Fruit fly (Drosophila melanogaster) whole organism, embryonic: Measurements from ENCODE around the gene Sfp26Ad.

ENCODE experiments used
- Atf-2 ChIP-seq: fragments of 200-800 bp; sonication (Bioruptor generic); optimal IDR thresholded peaks from 2 replicates; lab custom pipeline; 2016; ENCODE audit warnings: missing biosample characterization, missing genetic modification characterization
- CG10209 ChIP-seq: fragments of 200-800 bp; sonication (Bioruptor generic); optimal IDR thresholded peaks from 3 replicates; lab custom pipeline; 2017; ENCODE audit warnings: missing biosample characterization, mild to moderate bottlenecking, missing genetic modification characterization, missing genetic modification reagents
- CG12104 ChIP-seq: fragments of 200-800 bp; sonication (Bioruptor generic); optimal IDR thresholded peaks from 3 replicates; lab custom pipeline; 2016; ENCODE audit warnings: missing biosample characterization, missing genetic modification characterization
- CG12236 ChIP-seq: fragments of 200-800 bp; sonication (Bioruptor generic); optimal IDR thresholded peaks from 2 replicates; lab custom pipeline; 2016; ENCODE audit warnings: missing biosample characterization, missing genetic modification characterization
- CG12299 ChIP-seq: fragments of 200-800 bp; sonication (Bioruptor generic); optimal IDR thresholded peaks from 2 replicates; lab custom pipeline; 2018; ENCODE audit warnings: missing biosample characterization, mild to moderate bottlenecking, missing genetic modification characterization
- CG12769 ChIP-seq: fragments of 200-800 bp; sonication (Bioruptor generic); optimal IDR thresholded peaks from 2 replicates; lab custom pipeline; 2019; ENCODE audit warnings: missing biosample characterization, mild to moderate bottlenecking, missing genetic modification characterization, moderate library complexity
- CG17612 ChIP-seq: fragments of 200-800 bp; sonication (Bioruptor generic); IDR thresholded peaks from 2 replicates; pipeline ENCODE4 v1.3.6; 2022; ENCODE audit warnings: missing biosample characterization, missing genetic modification characterization
- CG18011 ChIP-seq: fragments of 200-800 bp; sonication (Bioruptor generic); optimal IDR thresholded peaks from 2 replicates; lab custom pipeline; 2017; ENCODE audit warnings: missing biosample characterization, missing genetic modification characterization, mild to moderate bottlenecking, moderate library complexity, missing genotype
- CG2116 ChIP-seq: fragments of 200-800 bp; sonication (Bioruptor generic); optimal IDR thresholded peaks from 3 replicates; lab custom pipeline; 2018; ENCODE audit warnings: missing biosample characterization, mild to moderate bottlenecking, missing genetic modification characterization
- CG2120 ChIP-seq: fragments of 200-800 bp; sonication (Bioruptor generic); optimal IDR thresholded peaks from 3 replicates; lab custom pipeline; 2016; ENCODE audit warnings: missing biosample characterization, missing genetic modification characterization
- CG2875 ChIP-seq: fragments of 200-800 bp; sonication (Bioruptor generic); optimal IDR thresholded peaks from 2 replicates; lab custom pipeline; 2017; ENCODE audit warnings: missing biosample characterization, mild to moderate bottlenecking, missing genetic modification characterization, missing genetic modification reagents
- CG30403 ChIP-seq: fragments of 200-800 bp; sonication (Bioruptor generic); optimal IDR thresholded peaks from 3 replicates; lab custom pipeline; 2016; ENCODE audit warnings: missing biosample characterization, missing genetic modification characterization
- CG32532 ChIP-seq: fragments of 200-800 bp; sonication (Bioruptor generic); IDR thresholded peaks from 2 replicates; pipeline ENCODE4 v1.3.6; 2022; ENCODE audit warnings: missing biosample characterization, missing genetic modification characterization
- CG6654 ChIP-seq: fragments of 200-800 bp; sonication (Bioruptor generic); optimal IDR thresholded peaks from 2 replicates; lab custom pipeline; 2017; ENCODE audit warnings: missing biosample characterization, mild to moderate bottlenecking, missing genetic modification characterization
- CG6854 ChIP-seq: fragments of 200-800 bp; sonication (Bioruptor generic); optimal IDR thresholded peaks from 3 replicates; lab custom pipeline; 2017; ENCODE audit warnings: missing biosample characterization, mild to moderate bottlenecking, missing genetic modification characterization
- Doc2 ChIP-seq: fragments of 200-800 bp; sonication (Bioruptor generic); IDR thresholded peaks from 2 replicates; pipeline ENCODE4 v1.3.6; 2022; ENCODE audit warnings: missing biosample characterization, missing genetic modification characterization
- Ets97D ChIP-seq: fragments of 200-800 bp; sonication (Bioruptor generic); optimal IDR thresholded peaks from 3 replicates; lab custom pipeline; 2016; ENCODE audit warnings: missing biosample characterization, missing genetic modification characterization
- H2.0 ChIP-seq: fragments of 200-800 bp; sonication (Bioruptor generic); IDR thresholded peaks from 2 replicates; pipeline ENCODE4 v1.3.6; 2022; ENCODE audit warnings: missing biosample characterization, missing genetic modification characterization
- HLH3B ChIP-seq: fragments of 200-800 bp; sonication (Bioruptor generic); IDR thresholded peaks from 2 replicates; pipeline ENCODE4 v1.3.6; 2022; ENCODE audit warnings: missing biosample characterization, missing genetic modification characterization
- HmgD ChIP-seq: fragments of 200-800 bp; sonication (Bioruptor generic); optimal IDR thresholded peaks from 3 replicates; lab custom pipeline; 2016; ENCODE audit warnings: missing biosample characterization, missing genetic modification characterization
- Hmr ChIP-seq: fragments of 200-800 bp; sonication (Bioruptor generic); optimal IDR thresholded peaks from 3 replicates; lab custom pipeline; 2017; ENCODE audit warnings: mild to moderate bottlenecking, missing biosample characterization, missing genetic modification reagents, missing genetic modification characterization
- Lhr ChIP-seq: fragments of 200-800 bp; sonication (Bioruptor generic); optimal IDR thresholded peaks from 3 replicates; lab custom pipeline; 2017; ENCODE audit warnings: mild to moderate bottlenecking, missing biosample characterization, missing genetic modification reagents, missing genetic modification characterization
- Mad ChIP-seq: fragments of 200-800 bp; sonication (Bioruptor generic); optimal IDR thresholded peaks from 2 replicates; lab custom pipeline; 2016; ENCODE audit warnings: missing biosample characterization, missing genetic modification characterization
- Meics ChIP-seq: fragments of 200-800 bp; sonication (Bioruptor generic); optimal IDR thresholded peaks from 2 replicates; lab custom pipeline; 2017; ENCODE audit warnings: missing biosample characterization, mild to moderate bottlenecking, missing genetic modification characterization
- Mes4 ChIP-seq: fragments of 200-800 bp; sonication (Bioruptor generic); optimal IDR thresholded peaks from 2 replicates; lab custom pipeline; 2016; ENCODE audit warnings: missing biosample characterization, missing genetic modification characterization
- Nf-YA ChIP-seq: fragments of 200-800 bp; sonication (Bioruptor generic); IDR thresholded peaks from 2 replicates; pipeline ENCODE4 v1.3.6; 2022; ENCODE audit warnings: missing biosample characterization, missing genetic modification characterization
- Oaz ChIP-seq: fragments of 200-800 bp; sonication (Bioruptor generic); IDR thresholded peaks from 2 replicates; pipeline ENCODE4 v1.3.6; 2022; ENCODE audit warnings: missing biosample characterization, missing genetic modification characterization
- cas ChIP-seq: fragments of 200-800 bp; sonication (Bioruptor generic); IDR thresholded peaks from 2 replicates; pipeline ENCODE4 v1.3.6; 2022; ENCODE audit warnings: missing biosample characterization, missing genetic modification characterization
- dmrt99B ChIP-seq: fragments of 200-800 bp; sonication (Bioruptor generic); optimal IDR thresholded peaks from 2 replicates; lab custom pipeline; 2018; ENCODE audit warnings: missing biosample characterization, mild to moderate bottlenecking, missing genetic modification characterization, moderate library complexity
- dpn ChIP-seq, 2 experiments: fragments of 200-800 bp; sonication (Bioruptor generic); optimal IDR thresholded peaks; 3 replicates each; lab custom pipeline; 2016; ENCODE audit warnings: missing biosample characterization in 2 of 2, missing genetic modification characterization in 2 of 2
- ewg ChIP-seq: fragments of 200-800 bp; sonication (Bioruptor generic); optimal IDR thresholded peaks from 3 replicates; lab custom pipeline; 2017; ENCODE audit warnings: mild to moderate bottlenecking, missing biosample characterization, missing genetic modification reagents, missing genetic modification characterization
- exex ChIP-seq: fragments of 200-800 bp; sonication (Bioruptor generic); optimal IDR thresholded peaks from 4 replicates; lab custom pipeline; 2018; ENCODE audit warnings: missing biosample characterization, mild to moderate bottlenecking, missing genetic modification characterization, moderate library complexity
- eyg ChIP-seq: fragments of 200-800 bp; sonication (Bioruptor generic); optimal IDR thresholded peaks from 3 replicates; lab custom pipeline; 2016; ENCODE audit warnings: missing biosample characterization, missing genetic modification characterization
- grn ChIP-seq: fragments of 200-800 bp; sonication (Bioruptor generic); optimal IDR thresholded peaks from 3 replicates; lab custom pipeline; 2017; ENCODE audit warnings: missing biosample characterization, missing genetic modification characterization
- hth ChIP-seq: fragments of >200 bp; optimal IDR thresholded peaks from 2 replicates; lab custom pipeline; 2017; ENCODE audit warnings: inconsistent platforms
- kni ChIP-seq: fragments of 200-800 bp; sonication (Bioruptor generic); optimal IDR thresholded peaks from 3 replicates; lab custom pipeline; 2017; ENCODE audit warnings: mild to moderate bottlenecking, missing biosample characterization, missing genetic modification reagents, missing genetic modification characterization
- lola ChIP-seq, 3 experiments: fragments of >200 bp in 2 of 3; fragments of 200-800 bp in 1 of 3; sonication (Bioruptor generic) in 1 of 3; optimal IDR thresholded peaks; 2 replicates each; lab custom pipeline; 2017 to 2019; ENCODE audit warnings: missing biosample characterization in 3 of 3, missing genetic modification characterization in 3 of 3, mild to moderate bottlenecking in 1 of 3, moderate library complexity in 1 of 3
- nerfin-2 ChIP-seq: fragments of 200-800 bp; sonication (Bioruptor generic); IDR thresholded peaks from 2 replicates; pipeline ENCODE4 v1.3.6; 2022; ENCODE audit warnings: missing biosample characterization, missing genetic modification characterization; ENCODE audit not compliant: partially characterized antibody
- pzg ChIP-seq: fragments of 200-800 bp; sonication (Bioruptor generic); optimal IDR thresholded peaks from 3 replicates; lab custom pipeline; 2018; ENCODE audit warnings: missing biosample characterization, mild to moderate bottlenecking, missing genetic modification characterization, moderate library complexity
- sd ChIP-seq: fragments of 200-800 bp; sonication (Bioruptor generic); optimal IDR thresholded peaks from 3 replicates; lab custom pipeline; 2018; ENCODE audit warnings: missing biosample characterization, mild to moderate bottlenecking, missing genetic modification characterization, moderate library complexity
- slbo ChIP-seq: fragments of 200-800 bp; sonication (Bioruptor generic); IDR thresholded peaks from 2 replicates; pipeline ENCODE4 v1.3.6; 2022; ENCODE audit warnings: missing biosample characterization, missing genetic modification characterization
- sna ChIP-seq: fragments of 200-800 bp; sonication (Bioruptor generic); IDR thresholded peaks from 2 replicates; pipeline ENCODE4 v1.3.6; 2022; ENCODE audit warnings: missing biosample characterization, missing genetic modification characterization; ENCODE audit not compliant: partially characterized antibody
- tap ChIP-seq: fragments of 200-800 bp; optimal IDR thresholded peaks from 3 replicates; lab custom pipeline; 2019; ENCODE audit warnings: missing biosample characterization, mild to moderate bottlenecking, missing genetic modification characterization, moderate library complexity
- tgo ChIP-seq: fragments of 200-800 bp; sonication (Bioruptor generic); IDR thresholded peaks from 3 replicates; pipeline ENCODE4 v1.3.6; 2022; ENCODE audit warnings: missing biosample characterization, missing genetic modification characterization
- toy ChIP-seq: fragments of 200-800 bp; sonication (Bioruptor generic); IDR thresholded peaks from 2 replicates; pipeline ENCODE4 v1.3.6; 2022; ENCODE audit warnings: missing biosample characterization, missing genetic modification characterization
- tup ChIP-seq: fragments of 200-800 bp; sonication (Bioruptor generic); optimal IDR thresholded peaks from 2 replicates; lab custom pipeline; 2016; ENCODE audit warnings: missing biosample characterization, mild to moderate bottlenecking, missing genetic modification characterization, moderate library complexity
- vnd ChIP-seq: fragments of 200-800 bp; sonication (Bioruptor generic); IDR thresholded peaks from 3 replicates; pipeline ENCODE4 v1.3.6; 2022; ENCODE audit warnings: missing biosample characterization, missing genetic modification characterization; ENCODE audit not compliant: partially characterized antibody
- wor ChIP-seq: fragments of 200-800 bp; sonication (Bioruptor generic); IDR thresholded peaks from 2 replicates; pipeline ENCODE4 v1.3.6; 2022; ENCODE audit warnings: missing biosample characterization, missing genetic modification characterization
- zfh2 ChIP-seq: fragments of 200-800 bp; sonication (Bioruptor generic); optimal IDR thresholded peaks from 2 replicates; lab custom pipeline; 2016; ENCODE audit warnings: missing biosample characterization, missing genetic modification characterization

Sfp26Ad gene

dm6 chr2L:5979957-5980861 lies 37.1 kb upstream of the Sfp26Ad start (continued):
- TF ChIP-seq slbo (GFP tag; lab: Robert Waterston, UW) (no peak), Atf-2 (GFP tag; lab: Kevin White, UChicago) (no peak), wor (GFP tag; lab: Robert Waterston, UW) (no peak), dpn (GFP tag; optimal IDR thresholded peaks at IDR 0.05; lab: Kevin White, UChicago) (peak in 1 of 2 experiments; percentile 9), hth (lab: Kevin White, UChicago) (no peak), CG17612 (no peak), CG12769 (peak; percentile 23), HLH3B (no peak), nerfin-2 (no peak), H2.0 (GFP tag; lab: Robert Waterston, UW) (no peak), Mad (GFP tag; lab: Kevin White, UChicago) (no peak), CG6854 (peak; percentile 65), exex (no peak), sna (GFP tag; lab: Robert Waterston, UW) (no peak), eyg (GFP tag; lab: Kevin White, UChicago) (no peak), Ets97D (no peak), sd (tag; lab: Kevin White, UChicago) (peak; percentile 41), pzg (GFP tag; lab: Kevin White, UChicago) (no peak), Mes4 (GFP tag; lab: Kevin White, UChicago) (peak; percentile 10), zfh2 (GFP tag; lab: Kevin White, UChicago) (no peak), dmrt99B (tag; lab: Kevin White, UChicago) (peak; percentile 30), CG2875 (GFP tag; lab: Kevin White, UChicago) (no peak), cas (GFP tag; lab: Robert Waterston, UW) (no peak), vnd (GFP tag; lab: Robert Waterston, UW) (no peak), Oaz (GFP tag; lab: Robert Waterston, UW) (no peak), CG6654 (GFP tag; lab: Kevin White, UChicago) (no peak), Nf-YA (no peak), grn (GFP tag; lab: Kevin White, UChicago) (peak; percentile 4), CG10209 (GFP tag; lab: Kevin White, UChicago) (no peak), tap (tag; lab: Kevin White, UChicago) (peak; percentile 56), CG12299 (tag; lab: Kevin White, UChicago) (peak; percentile 64), CG2116 (no peak), Meics (GFP tag; lab: Kevin White, UChicago) (peak; percentile 23), CG18011 (GFP tag; lab: Kevin White, UChicago) (peak; percentile 13), CG32532 (GFP tag; lab: Robert Waterston, UW) (no peak), kni (GFP tag; lab: Kevin White, UChicago) (peak; percentile 61), tup (GFP tag; lab: Kevin White, UChicago) (no peak), CG30403 (GFP tag; lab: Kevin White, UChicago) (no peak), Lhr (GFP tag; lab: Kevin White, UChicago) (no peak), CG12236 (no peak), lola (GFP tag; optimal IDR thresholded peaks at IDR 0.05; lab: Kevin White, UChicago) (no peak), CG12104 (GFP tag; lab: Kevin White, UChicago) (no peak), Doc2 (GFP tag; lab: Robert Waterston, UW) (no peak), tgo (GFP tag; lab: Robert Waterston, UW) (no peak), HmgD (GFP tag; lab: Kevin White, UChicago) (no peak), Hmr (GFP tag; lab: Kevin White, UChicago) (peak; percentile 39), CG2120 (GFP tag; lab: Kevin White, UChicago) (peak; percentile 17), toy (no peak), ewg (GFP tag; lab: Kevin White, UChicago) (no peak)
